Fruit fly (Drosophila melanogaster) S2 (cell line): ENCODE measurements around the gene Nmd3.

Experiments
- CG8478 ChIP-seq: fragments of >200 bp; optimal IDR thresholded peaks from 2 replicates; lab custom pipeline; 2018
- CTCF ChIP-seq, 2 experiments: fragments of >200 bp; optimal IDR thresholded peaks; 2 replicates each; lab custom pipeline; 2018

DNA sequence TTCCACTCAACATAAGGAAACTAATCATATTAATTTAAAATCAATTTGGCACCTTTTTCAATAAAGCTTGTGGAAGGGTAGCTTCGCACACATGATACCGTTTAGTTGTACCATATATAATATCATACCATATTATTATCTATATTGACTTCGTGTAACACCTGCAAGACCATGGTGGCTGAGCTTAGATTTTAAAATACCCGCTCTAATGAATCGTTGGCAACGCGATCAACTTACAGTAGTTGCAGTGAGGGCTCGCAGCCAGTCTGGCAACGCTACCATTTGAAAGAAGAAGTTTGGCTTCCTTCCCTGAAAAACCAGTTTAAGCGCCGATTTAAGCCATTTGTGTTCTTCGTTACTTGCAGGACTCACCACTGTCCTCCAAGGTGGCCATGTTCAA is 14.0 kb downstream of the Nmd3 start:
- no peak for TF ChIP-seq CG8478 (lab: Kevin White, UChicago)
- no peak for TF ChIP-seq CTCF (optimal IDR thresholded peaks at IDR 0.05; lab: Kevin White, UChicago)
